Fruit fly (Drosophila melanogaster): Measurements from ENCODE around the gene polybromo.
A peak's percentile ranks its signal among the peaks of the same experiment; 100 is the strongest.

Gene polybromo

DNA sequence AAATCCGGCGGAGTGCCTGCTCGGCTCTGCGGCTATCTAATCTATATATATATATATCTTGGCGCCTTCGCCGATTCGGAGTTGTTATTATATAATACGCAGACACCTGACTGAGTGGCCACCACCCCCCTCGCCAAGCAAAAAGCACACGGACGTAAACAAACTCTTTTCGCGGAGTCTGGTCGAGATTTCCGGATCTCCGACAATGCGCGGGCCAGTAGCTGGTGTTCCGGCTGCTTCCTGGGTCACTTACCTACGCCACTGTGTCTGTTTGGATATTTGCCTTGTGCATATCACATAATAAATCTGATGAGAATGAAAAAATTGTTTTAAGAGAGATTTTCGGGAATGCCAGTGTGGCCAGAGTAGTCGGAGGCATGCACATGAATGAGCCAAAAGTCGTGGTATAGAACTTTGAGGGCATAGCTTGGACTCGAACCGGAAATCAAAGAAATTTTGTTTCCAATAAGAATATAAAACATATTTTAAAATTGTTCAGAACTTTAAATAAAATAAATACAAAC is 18.0 kb downstream of the polybromo start, which contains the start of gene CG5805 (continued):
- TF ChIP-seq bab2 (GFP tag; optimal IDR thresholded peaks at IDR 0.05) (peak; percentile 46), ara (GFP tag; IDR thresholded peaks at IDR 0.05) (peak; percentile 73), dmrt99B (tag; optimal IDR thresholded peaks at IDR 0.05) (peak; percentile 72), dpn (GFP tag; optimal IDR thresholded peaks at IDR 0.05) (peak; percentile 65 to 87), CG32767 (GFP tag; IDR thresholded peaks at IDR 0.05) (no peak), fu2 (GFP tag; optimal IDR thresholded peaks at IDR 0.05) (peak; percentile 66), pan (optimal IDR thresholded peaks at IDR 0.05) (no peak), pan (GFP tag; optimal IDR thresholded peaks at IDR 0.05 in 1 of 2, IDR thresholded peaks at IDR 0.05 in 1 of 2) (peak in 1 of 2 experiments; percentile 86), CrebB (tag; optimal IDR thresholded peaks at IDR 0.05) (peak; percentile 77), Adf1 (GFP tag; IDR thresholded peaks at IDR 0.05) (peak; percentile 56; the same call in 1 of the 2 replicates), Blimp-1 (GFP tag; optimal IDR thresholded peaks at IDR 0.05) (peak; percentile 53), Sox100B (GFP tag; optimal IDR thresholded peaks at IDR 0.05) (no peak), stc (GFP tag; IDR thresholded peaks at IDR 0.05) (peak; percentile 77), Chrac-16 (GFP tag; optimal IDR thresholded peaks at IDR 0.05) (peak; percentile 40), CG7745 (tag; optimal IDR thresholded peaks at IDR 0.05) (no peak), abd-A (tag; optimal IDR thresholded peaks at IDR 0.05) (no peak), Gsc (GFP tag; IDR thresholded peaks at IDR 0.05) (no peak), CG10267 (tag; optimal IDR thresholded peaks at IDR 0.05) (peak; percentile 67), CG6683 (GFP tag; optimal IDR thresholded peaks at IDR 0.05) (peak; percentile 76), Atf-2 (GFP tag; optimal IDR thresholded peaks at IDR 0.05) (peak; percentile 56), CG8388 (GFP tag; optimal IDR thresholded peaks at IDR 0.05) (peak; percentile 51), CG11398 (GFP tag; optimal IDR thresholded peaks at IDR 0.05) (peak; percentile 73), CTCF (GFP tag; optimal IDR thresholded peaks at IDR 0.05) (peak; percentile 71), CG9876 (GFP tag; optimal IDR thresholded peaks at IDR 0.05) (peak; percentile 74), Ssrp (tag; optimal IDR thresholded peaks at IDR 0.05) (peak; percentile 58), Jarid2 (GFP tag; optimal IDR thresholded peaks at IDR 0.05) (peak; percentile 74), CG8944 (GFP tag; optimal IDR thresholded peaks at IDR 0.05) (peak; percentile 43), CG7357 (GFP tag; IDR thresholded peaks at IDR 0.05) (peak; percentile 63; the same call in 2 of the 3 replicates), h (optimal IDR thresholded peaks at IDR 0.05) (no peak), CG10431 (GFP tag; optimal IDR thresholded peaks at IDR 0.05) (peak; percentile 56), usp (GFP tag; optimal IDR thresholded peaks at IDR 0.05) (no peak), CG30403 (GFP tag; optimal IDR thresholded peaks at IDR 0.05) (peak; percentile 67), ash1 (GFP tag; optimal IDR thresholded peaks at IDR 0.05) (peak; percentile 82), row (GFP tag; IDR thresholded peaks at IDR 0.05) (peak; percentile 63), CG11247 (GFP tag; IDR thresholded peaks at IDR 0.05) (peak; percentile 79), CG12391 (tag; optimal IDR thresholded peaks at IDR 0.05) (peak; percentile 86), CG16815 (GFP tag; optimal IDR thresholded peaks at IDR 0.05) (peak; percentile 53), lmd (GFP tag; IDR thresholded peaks at IDR 0.05) (peak; percentile 63), E2f1 (GFP tag; IDR thresholded peaks at IDR 0.05) (peak; percentile 62), sna (GFP tag; IDR thresholded peaks at IDR 0.05; ENCODE audit: partially characterized antibody) (0 out of 2 replicates have a peak, but pooled peaks have one; percentile 22), CG13123 (GFP tag; optimal IDR thresholded peaks at IDR 0.05) (no peak), her (GFP tag; optimal IDR thresholded peaks at IDR 0.05) (peak; percentile 41), run (tag; optimal IDR thresholded peaks at IDR 0.05) (peak; percentile 31), CG11723 (GFP tag; optimal IDR thresholded peaks at IDR 0.05) (peak; percentile 75), wor (GFP tag; IDR thresholded peaks at IDR 0.05) (peak; percentile 37; the same call in 1 of the 2 replicates), CG10654 (GFP tag; optimal IDR thresholded peaks at IDR 0.05) (peak; percentile 76), CG31224 (GFP tag; IDR thresholded peaks at IDR 0.05) (peak; percentile 77), Six4 (GFP tag; optimal IDR thresholded peaks at IDR 0.05) (peak; percentile 59), CG33213 (GFP tag; optimal IDR thresholded peaks at IDR 0.05) (peak; percentile 90), luna (GFP tag; optimal IDR thresholded peaks at IDR 0.05) (peak; percentile 67), slbo (GFP tag; IDR thresholded peaks at IDR 0.05) (peak; percentile 84), dati (GFP tag; IDR thresholded peaks at IDR 0.05) (peak; percentile 68)
